Fruit fly (Drosophila melanogaster) whole organism, wandering third instar larva: ENCODE data around the gene CG31102.
A peak's percentile ranks its signal among the peaks of the same experiment; 100 is the strongest.

Source experiments
- CrebA ChIP-seq: fragments of 200-800 bp; sonication (Bioruptor generic); optimal IDR thresholded peaks from 2 replicates; lab custom pipeline; 2016; ENCODE audit warnings: missing biosample characterization, mild to moderate bottlenecking, missing genetic modification characterization, borderline replicate concordance
- Jra ChIP-seq: sonication (Bioruptor generic); optimal IDR thresholded peaks from 2 replicates; lab custom pipeline; 2016; ENCODE audit warnings: missing biosample characterization, missing genetic modification characterization
- Vsx2 ChIP-seq: fragments of 200-300, 225-300 bp; sonication (Bioruptor generic); optimal IDR thresholded peaks from 2 replicates; lab custom pipeline; 2018; ENCODE audit warnings: missing biosample characterization, missing genetic modification characterization; ENCODE audit not compliant: partially characterized antibody
- foxo ChIP-seq, 2 experiments: fragments of 200-800 bp; sonication (Bioruptor generic); optimal IDR thresholded peaks; 2 replicates in 1 of 2; 3 replicates in 1 of 2; lab custom pipeline; 2016 to 2017; ENCODE audit warnings: missing biosample characterization in 2 of 2, missing genetic modification characterization in 2 of 2
- pan ChIP-seq: fragments of >200 bp; optimal IDR thresholded peaks from 2 replicates; lab custom pipeline; 2017
- psq ChIP-seq: fragments of 200-800 bp; sonication (Bioruptor generic); optimal IDR thresholded peaks from 3 replicates; lab custom pipeline; 2017; ENCODE audit warnings: missing biosample characterization, mild to moderate bottlenecking, missing genetic modification characterization, moderate library complexity

- TF ChIP-seq psq (peak; percentile 81), Vsx2 (GFP tag; lab: Kevin White, UChicago) (peak; percentile 40), pan (lab: Kevin White, UChicago) (no peak), Jra (GFP tag; lab: Kevin White, UChicago) (no peak), CrebA (GFP tag; lab: Kevin White, UChicago) (no peak), foxo (GFP tag; optimal IDR thresholded peaks at IDR 0.05; lab: Kevin White, UChicago) (no peak)
Measured at dm6 chr3R:25313771-25314170, 18.4 kb upstream of the CG31102 start, which contains the start of gene CG31087.
